Fruit fly (Drosophila melanogaster): ENCODE measurements around the gene CG7322.
A peak's percentile ranks its signal among the peaks of the same experiment; 100 is the strongest.

CG7322 gene

dm6 chrX:18899835-18900460, 42.4 kb upstream of the CG7322 start, which contains the start of gene CG7378 (continued):
- no peak for TF ChIP-seq CG12299 (tag; optimal IDR thresholded peaks at IDR 0.05)
- TF ChIP-seq run (tag; optimal IDR thresholded peaks at IDR 0.05), result no peak
- TF ChIP-seq CG3281 (GFP tag; optimal IDR thresholded peaks at IDR 0.05), result peak; percentile 53
- no peak for TF ChIP-seq eve (GFP tag; optimal IDR thresholded peaks at IDR 0.05)
- no peak for TF ChIP-seq Dek (tag; optimal IDR thresholded peaks at IDR 0.05)
- peak; percentile 21 for TF ChIP-seq CG4820 (GFP tag; optimal IDR thresholded peaks at IDR 0.05)
- TF ChIP-seq ro (GFP tag; IDR thresholded peaks at IDR 0.05), result no peak
- no peak for TF ChIP-seq CTCF (GFP tag; optimal IDR thresholded peaks at IDR 0.05)
- no peak for TF ChIP-seq kay (GFP tag; optimal IDR thresholded peaks at IDR 0.05)
- TF ChIP-seq Ets97D (GFP tag; optimal IDR thresholded peaks at IDR 0.05), result peak; percentile 25
- TF ChIP-seq jumu (GFP tag; optimal IDR thresholded peaks at IDR 0.05), result peak; percentile 39
- peak; percentile 41 for TF ChIP-seq CG13424 (tag; optimal IDR thresholded peaks at IDR 0.05)
- peak; percentile 51; the same call in 1 of the 2 replicates for TF ChIP-seq CG9932 (GFP tag; IDR thresholded peaks at IDR 0.05)
- TF ChIP-seq zfh1 (GFP tag; IDR thresholded peaks at IDR 0.05), result no peak
- no peak for TF ChIP-seq CG4617 (GFP tag; optimal IDR thresholded peaks at IDR 0.05; ENCODE audit: borderline replicate concordance)
- TF ChIP-seq bcd (GFP tag; optimal IDR thresholded peaks at IDR 0.05), result peak; percentile 45
- no peak for TF ChIP-seq ab (GFP tag; optimal IDR thresholded peaks at IDR 0.05)
- no peak for TF ChIP-seq Nf-YA (GFP tag; IDR thresholded peaks at IDR 0.05)
- peak; percentile 32 for TF ChIP-seq Nf-YC (tag; optimal IDR thresholded peaks at IDR 0.05)
- TF ChIP-seq CG3726 (GFP tag; IDR thresholded peaks at IDR 0.05), result no peak
- 0 out of 2 replicates have a peak, but pooled peaks have one; percentile 12 for TF ChIP-seq Taf1 (GFP tag; IDR thresholded peaks at IDR 0.05)
- TF ChIP-seq odd (GFP tag; optimal IDR thresholded peaks at IDR 0.05), result peak; percentile 18
- peak; percentile 21 for TF ChIP-seq Xbp1 (GFP tag; optimal IDR thresholded peaks at IDR 0.05)
- 0 out of 3 replicates have a peak, but pooled peaks have one; percentile 13 for TF ChIP-seq sr (GFP tag; IDR thresholded peaks at IDR 0.05)
- TF ChIP-seq CG8359 (GFP tag; optimal IDR thresholded peaks at IDR 0.05; ENCODE audit: borderline replicate concordance), result no peak
- TF ChIP-seq schlank (tag; optimal IDR thresholded peaks at IDR 0.05), result no peak
- TF ChIP-seq Hand (GFP tag; optimal IDR thresholded peaks at IDR 0.05), result no peak
- no peak for TF ChIP-seq CG3163 (GFP tag; optimal IDR thresholded peaks at IDR 0.05)
- peak; percentile 48 for TF ChIP-seq CG8924 (tag; optimal IDR thresholded peaks at IDR 0.05)
- TF ChIP-seq CG2678 (tag; optimal IDR thresholded peaks at IDR 0.05), result peak; percentile 71
- TF ChIP-seq Side (GFP tag; optimal IDR thresholded peaks at IDR 0.05), result peak; percentile 53
- no peak for TF ChIP-seq disco-r (GFP tag; optimal IDR thresholded peaks at IDR 0.05)
- TF ChIP-seq CG30431 (GFP tag; optimal IDR thresholded peaks at IDR 0.05), result no peak
- TF ChIP-seq Elba2 (GFP tag; optimal IDR thresholded peaks at IDR 0.05), result no peak
- TF ChIP-seq dpn (GFP tag; optimal IDR thresholded peaks at IDR 0.05), result peak; percentile 8 to 60
- peak; percentile 73 for TF ChIP-seq CG7556 (GFP tag; optimal IDR thresholded peaks at IDR 0.05)
- no peak for TF ChIP-seq CG14441 (GFP tag; IDR thresholded peaks at IDR 0.05)
- no peak for TF ChIP-seq Mes4 (GFP tag; optimal IDR thresholded peaks at IDR 0.05)
- TF ChIP-seq row (GFP tag; IDR thresholded peaks at IDR 0.05), result peak; percentile 48; the same call in 2 of the 3 replicates
- TF ChIP-seq slp2 (GFP tag; optimal IDR thresholded peaks at IDR 0.05), result no peak
- no peak for TF ChIP-seq CG11398 (GFP tag; optimal IDR thresholded peaks at IDR 0.05)
- peak; percentile 47 for TF ChIP-seq HHEX (GFP tag; optimal IDR thresholded peaks at IDR 0.05)
- TF ChIP-seq jigr1 (GFP tag; IDR thresholded peaks at IDR 0.05), result no peak
- TF ChIP-seq Fer1 (GFP tag; optimal IDR thresholded peaks at IDR 0.05), result peak; percentile 10
- TF ChIP-seq B-H2 (GFP tag; optimal IDR thresholded peaks at IDR 0.05), result peak; percentile 20
- peak; percentile 62 for TF ChIP-seq Sox100B (GFP tag; optimal IDR thresholded peaks at IDR 0.05)
- no peak for TF ChIP-seq Hr78 (GFP tag; optimal IDR thresholded peaks at IDR 0.05)
- no peak for TF ChIP-seq gfzf (GFP tag; optimal IDR thresholded peaks at IDR 0.05)
- peak; percentile 52 for TF ChIP-seq CG2120 (GFP tag; optimal IDR thresholded peaks at IDR 0.05)
- TF ChIP-seq vvl (GFP tag; IDR thresholded peaks at IDR 0.05), result peak; percentile 53; the same call in 1 of the 2 replicates
- TF ChIP-seq exex (tag; optimal IDR thresholded peaks at IDR 0.05), result no peak
